Worm (Caenorhabditis elegans) whole organism, L4 larva: ENCODE results near the gene F59B1.4.

Source experiments
- F26F4.8 ChIP-seq: fragments of 200-800 bp; sonication (Bioruptor generic); conservative IDR thresholded peaks from 2 replicates; pipeline ENCODE4 v1.3.6; 2022; ENCODE audit warnings: missing genetic modification characterization, missing compliant biosample characterization
- F44E2.7 ChIP-seq: fragments of 200-800 bp; sonication (Bioruptor generic); IDR thresholded peaks from 2 replicates; pipeline ENCODE4 v2.1.2; 2022; ENCODE audit warnings: missing genetic modification characterization, missing compliant biosample characterization
- R02D3.7 ChIP-seq: fragments of 150-350 bp; sonication (generic microtip); optimal IDR thresholded peaks from 3 replicates; lab custom pipeline; 2014; ENCODE audit warnings: missing biosample characterization, missing genetic modification characterization
- T20F7.1 ChIP-seq: fragments of 200-800 bp; sonication (Bioruptor generic); optimal IDR thresholded peaks from 2 replicates; lab custom pipeline; 2018; ENCODE audit warnings: mild to moderate bottlenecking, missing genetic modification characterization, missing compliant biosample characterization
- T26A8.4 ChIP-seq: fragments of 200-800 bp; sonication (Bioruptor generic); IDR thresholded peaks from 2 replicates; pipeline ENCODE4 v1.3.6; 2022; ENCODE audit warnings: missing genetic modification characterization, missing compliant biosample characterization
- Y5F2A.4 ChIP-seq: fragments of 200-800 bp; sonication (Bioruptor generic); optimal IDR thresholded peaks from 2 replicates; lab custom pipeline; 2018; ENCODE audit warnings: mild to moderate bottlenecking, missing genetic modification characterization, missing compliant biosample characterization
- aha-1 ChIP-seq: fragments of 150-350 bp; peaks from one replicate; lab custom pipeline; 2014; ENCODE audit warnings: missing biosample characterization, missing genetic modification characterization
- aly-2 ChIP-seq: sonication (generic microtip); optimal IDR thresholded peaks from 2 replicates; lab custom pipeline; 2018; ENCODE audit warnings: missing biosample characterization, missing genetic modification characterization
- ama-1 ChIP-seq: fragments of 150-350 bp; optimal IDR thresholded peaks from 2 replicates; lab custom pipeline; 2014; ENCODE audit warnings: inconsistent platforms, mixed read lengths
- ceh-20 ChIP-seq: fragments of 200-800 bp; sonication (Bioruptor generic); IDR thresholded peaks from 2 replicates; pipeline ENCODE4 v1.3.6; 2022; ENCODE audit warnings: missing genetic modification reagents, missing genetic modification characterization, missing compliant biosample characterization
- ceh-82 ChIP-seq: sonication (generic microtip); optimal IDR thresholded peaks from 2 replicates; lab custom pipeline; 2017; ENCODE audit warnings: missing biosample characterization, missing genetic modification characterization
- ces-1 ChIP-seq: fragments of 150-350 bp; sonication (generic microtip); optimal IDR thresholded peaks from 4 replicates; lab custom pipeline; 2014; ENCODE audit warnings: missing biosample characterization, missing genetic modification reagents, missing genetic modification characterization
- ctbp-1 ChIP-seq: fragments of 200-800 bp; sonication (Bioruptor generic); IDR thresholded peaks from 2 replicates; pipeline ENCODE4 v1.3.6; 2022; ENCODE audit warnings: missing genetic modification reagents, missing genetic modification characterization, missing compliant biosample characterization
- daf-8 ChIP-seq: fragments of 200-800 bp; sonication (Bioruptor generic); IDR thresholded peaks from 2 replicates; pipeline ENCODE4 v1.3.6; 2022; ENCODE audit warnings: missing genetic modification characterization, missing compliant biosample characterization
- duxl-1 ChIP-seq: sonication (generic microtip); optimal IDR thresholded peaks from 2 replicates; lab custom pipeline; 2016; ENCODE audit warnings: mild to moderate bottlenecking, missing genetic modification characterization, moderate library complexity, missing compliant biosample characterization; ENCODE audit not compliant: poor library complexity
- dve-1 ChIP-seq: sonication (generic microtip); optimal IDR thresholded peaks from 2 replicates; lab custom pipeline; 2017; ENCODE audit warnings: antibody characterized with exemption, mild to moderate bottlenecking, missing genetic modification characterization, missing compliant biosample characterization; ENCODE audit not compliant: insufficient read depth
- egl-27 ChIP-seq: sonication (generic microtip); optimal IDR thresholded peaks from 3 replicates; lab custom pipeline; 2017; ENCODE audit warnings: missing biosample characterization, missing genetic modification reagents, missing genetic modification characterization
- fkh-10 ChIP-seq: fragments of 150-350 bp; optimal IDR thresholded peaks from 2 replicates; lab custom pipeline; 2014; ENCODE audit warnings: missing biosample characterization, missing genetic modification reagents, missing genetic modification characterization
- fos-1 ChIP-seq: fragments of 150-350 bp; optimal IDR thresholded peaks from 2 replicates; lab custom pipeline; 2014; ENCODE audit warnings: missing biosample characterization, missing genetic modification characterization
- hif-1 ChIP-seq, 2 experiments: sonication (generic microtip); optimal IDR thresholded peaks; 2 replicates each; lab custom pipeline; 2016 to 2017; ENCODE audit warnings: missing compliant biosample characterization in 2 of 2, missing genetic modification characterization in 2 of 2, missing genetic modification reagents in 2 of 2, missing genotype in 2 of 2, mild to moderate bottlenecking in 1 of 2
- hmg-1.1 ChIP-seq: fragments of 200-800 bp; sonication (Bioruptor generic); IDR thresholded peaks from 2 replicates; pipeline ENCODE4 v1.3.6; 2022; ENCODE audit warnings: missing genetic modification reagents, missing genetic modification characterization, missing compliant biosample characterization
- lin-13 ChIP-seq: fragments of 150-350 bp; optimal IDR thresholded peaks from 2 replicates; lab custom pipeline; 2014; ENCODE audit warnings: missing biosample characterization, missing genetic modification reagents, missing genetic modification characterization
- lin-15B ChIP-seq: fragments of 150-350 bp; sonication (generic microtip); optimal IDR thresholded peaks from 3 replicates; lab custom pipeline; 2014; ENCODE audit warnings: missing biosample characterization, missing genetic modification characterization
- lin-29 ChIP-seq: fragments of 200-800 bp; sonication (Bioruptor generic); IDR thresholded peaks from 2 replicates; pipeline ENCODE4 v1.3.6; 2022; ENCODE audit warnings: missing genetic modification reagents, missing genetic modification characterization, missing compliant biosample characterization
- lsy-2 ChIP-seq, 2 experiments: fragments of 150-350 bp in 1 of 2; sonication (generic microtip) in 1 of 2; optimal IDR thresholded peaks; 2 replicates each; lab custom pipeline; 2014 to 2017; ENCODE audit warnings: missing biosample characterization in 2 of 2, missing genetic modification characterization in 2 of 2
- madf-5 ChIP-seq, 2 experiments: fragments of 200-800 bp; sonication (Bioruptor generic); IDR thresholded peaks; 2 replicates each; pipeline ENCODE4 v1.3.6; 2022; ENCODE audit warnings: missing compliant biosample characterization in 2 of 2, missing genetic modification characterization in 2 of 2
- mep-1 ChIP-seq: fragments of 150-350 bp; sonication (generic microtip); optimal IDR thresholded peaks from 3 replicates; lab custom pipeline; 2014; ENCODE audit warnings: missing biosample characterization, missing genetic modification characterization
- mxl-3 ChIP-seq: fragments of 200-800 bp; sonication (Bioruptor generic); optimal IDR thresholded peaks from 2 replicates; lab custom pipeline; 2018; ENCODE audit warnings: mild to moderate bottlenecking, missing genetic modification characterization, missing compliant biosample characterization
- nhr-10 ChIP-seq: fragments of 150-350 bp; optimal IDR thresholded peaks from 2 replicates; lab custom pipeline; 2014; ENCODE audit warnings: missing biosample characterization, missing genetic modification characterization
- nhr-25 ChIP-seq: sonication (generic microtip); optimal IDR thresholded peaks from 2 replicates; lab custom pipeline; 2017; ENCODE audit warnings: missing genetic modification characterization, mild to moderate bottlenecking, missing compliant biosample characterization, antibody characterized with exemption, moderate library complexity, borderline replicate concordance; ENCODE audit not compliant: insufficient read depth
- nhr-28 ChIP-seq: fragments of 150-350 bp; optimal IDR thresholded peaks from 2 replicates; lab custom pipeline; 2014; ENCODE audit warnings: missing biosample characterization, missing genetic modification characterization
- nhr-41 ChIP-seq: fragments of 200-800 bp; sonication (Bioruptor generic); IDR thresholded peaks from 2 replicates; pipeline ENCODE4 v1.3.6; 2022; ENCODE audit warnings: missing genetic modification reagents, missing genetic modification characterization, missing compliant biosample characterization
- nhr-42 ChIP-seq: fragments of 200-800 bp; sonication (Bioruptor generic); IDR thresholded peaks from 2 replicates; pipeline ENCODE4 v1.3.6; 2022; ENCODE audit warnings: missing genetic modification characterization, missing compliant biosample characterization
- nhr-48 ChIP-seq: sonication (generic microtip); optimal IDR thresholded peaks from 2 replicates; lab custom pipeline; 2016; ENCODE audit warnings: mild to moderate bottlenecking, missing genetic modification characterization, missing compliant biosample characterization
- nhr-6 ChIP-seq: fragments of 150-350 bp; optimal IDR thresholded peaks from 2 replicates; lab custom pipeline; 2014; ENCODE audit warnings: missing biosample characterization, missing genetic modification characterization
- nhr-77 ChIP-seq: fragments of 150-350 bp; optimal IDR thresholded peaks from 2 replicates; lab custom pipeline; 2014; ENCODE audit warnings: missing biosample characterization, missing genetic modification characterization
- php-3 ChIP-seq: fragments of 200-800 bp; sonication (Bioruptor generic); IDR thresholded peaks from 2 replicates; pipeline ENCODE4 v1.3.6; 2022; ENCODE audit warnings: missing genetic modification reagents, missing genetic modification characterization, missing compliant biosample characterization
- pqm-1 ChIP-seq: sonication (generic microtip); optimal IDR thresholded peaks from 2 replicates; lab custom pipeline; 2017; ENCODE audit warnings: missing biosample characterization, missing genetic modification characterization
- spr-1 ChIP-seq: sonication (generic microtip); optimal IDR thresholded peaks from 2 replicates; lab custom pipeline; 2016; ENCODE audit warnings: mild to moderate bottlenecking, missing genetic modification characterization, missing compliant biosample characterization
- unc-39 ChIP-seq: sonication (generic microtip); optimal IDR thresholded peaks from 2 replicates; lab custom pipeline; 2017; ENCODE audit warnings: missing biosample characterization, missing genetic modification characterization
- zfp-2 ChIP-seq: sonication (generic microtip); optimal IDR thresholded peaks from 2 replicates; lab custom pipeline; 2016; ENCODE audit warnings: mild to moderate bottlenecking, missing genetic modification characterization, missing compliant biosample characterization
- zfp-3 ChIP-seq: fragments of 200-800 bp; sonication (Bioruptor generic); conservative IDR thresholded peaks from 2 replicates; pipeline ENCODE4 v1.3.6; 2022; ENCODE audit warnings: missing genetic modification reagents, missing genetic modification characterization, missing compliant biosample characterization
- zip-11 ChIP-seq: fragments of 200-800 bp; sonication (Bioruptor generic); IDR thresholded peaks from 2 replicates; pipeline ENCODE4 v1.3.6; 2022; ENCODE audit warnings: missing genetic modification characterization, missing compliant biosample characterization
- zip-2 ChIP-seq: fragments of 150-350 bp; optimal IDR thresholded peaks from 2 replicates; lab custom pipeline; 2014; ENCODE audit warnings: missing biosample characterization, missing genetic modification characterization

Gene F59B1.4

ce11 chrV:3644193-3644693, 17.4 kb upstream of the F59B1.4 start, which contains the start of gene F59B1.8 (continued):
- TF ChIP-seq ctbp-1 (GFP tag; lab: Robert Waterston, UW) (no peak), unc-39 (tag; lab: Kevin White, UChicago) (no peak), madf-5 (GFP tag; IDR thresholded peaks at IDR 0.05; lab: Robert Waterston, UW) (no peak), ces-1 (GFP tag; lab: Kevin White, UChicago) (no peak), lin-15B (tag; lab: Kevin White, UChicago) (no peak), nhr-41 (GFP tag; lab: Robert Waterston, UW) (no peak), nhr-6 (peak; percentile 36), nhr-25 (tag; lab: Kevin White, UChicago) (no peak), ama-1 (lab: Kevin White, UChicago) (no peak), fos-1 (tag; lab: Kevin White, UChicago) (no peak), R02D3.7 (tag; lab: Kevin White, UChicago) (no peak)

ce11 chrV:3639873-3640272, 13.0 kb upstream of the F59B1.4 start:
- TF ChIP-seq nhr-77 (no peak), duxl-1 (no peak), daf-8 (GFP tag; lab: Robert Waterston, UW) (no peak), ceh-82 (tag; lab: Kevin White, UChicago) (no peak), nhr-42 (GFP tag; lab: Robert Waterston, UW) (no peak), F44E2.7 (GFP tag; lab: Robert Waterston, UW) (no peak), aha-1 (no peak), ama-1 (lab: Kevin White, UChicago) (no peak), nhr-6 (no peak), spr-1 (no peak)

ce11 chrV:3637086-3637485, 10.2 kb upstream of the F59B1.4 start, which contains the start of gene srx-41:
Gene srx-41 (minus strand): TSS chrV:3637186.
- TF ChIP-seq zip-11 (no peak), fkh-10 (GFP tag; lab: Kevin White, UChicago) (no peak), mxl-3 (GFP tag; lab: Kevin White, UChicago) (no peak), egl-27 (tag; lab: Kevin White, UChicago) (no peak), nhr-77 (no peak), zip-2 (no peak), F44E2.7 (GFP tag; lab: Robert Waterston, UW) (no peak), zfp-3 (GFP tag; lab: Robert Waterston, UW) (no peak), mep-1 (tag; lab: Kevin White, UChicago) (no peak)

- TF ChIP-seq hif-1 (tag; optimal IDR thresholded peaks at IDR 0.05; lab: Kevin White, UChicago) = peak in 1 of 2 experiments; percentile 62
- no peak for TF ChIP-seq nhr-41 (GFP tag; lab: Robert Waterston, UW)
- TF ChIP-seq mxl-3 (GFP tag; lab: Kevin White, UChicago) = peak; percentile 59
- TF ChIP-seq T20F7.1 = peak; percentile 54
- no peak for TF ChIP-seq zfp-2 (tag; lab: Kevin White, UChicago)
- 0 out of 2 replicates have a peak, but pooled peaks have one; percentile 7 for TF ChIP-seq ceh-20 (GFP tag; lab: Robert Waterston, UW)
- peak; percentile 42 for TF ChIP-seq duxl-1
- TF ChIP-seq mep-1 (tag; lab: Kevin White, UChicago) = peak; percentile 70
- peak; percentile 67 for TF ChIP-seq nhr-42 (GFP tag; lab: Robert Waterston, UW)
- no peak for TF ChIP-seq aly-2 (tag; lab: Kevin White, UChicago)
- 0 out of 2 replicates have a peak, but pooled peaks have one; percentile 60 for TF ChIP-seq php-3
- no peak for TF ChIP-seq lin-13
- no peak for TF ChIP-seq lin-29 (GFP tag; lab: Robert Waterston, UW)
- peak; percentile 93 for TF ChIP-seq nhr-28
- no peak for TF ChIP-seq ceh-82 (tag; lab: Kevin White, UChicago)
- no peak for TF ChIP-seq egl-27 (tag; lab: Kevin White, UChicago)
- no peak for TF ChIP-seq nhr-10
- no peak for TF ChIP-seq Y5F2A.4 (GFP tag; lab: Kevin White, UChicago)
- peak; percentile 73 for TF ChIP-seq T26A8.4 (GFP tag; lab: Robert Waterston, UW)
- no peak for TF ChIP-seq F26F4.8
- 0 out of 2 replicates have a peak, but pooled peaks have one; percentile 6 for TF ChIP-seq hmg-1.1
- peak in 1 of 2 experiments; percentile 39 for TF ChIP-seq lsy-2 (tag; optimal IDR thresholded peaks at IDR 0.05; lab: Kevin White, UChicago)
- TF ChIP-seq dve-1 (tag; lab: Kevin White, UChicago) = peak; percentile 97
- peak; percentile 79 for TF ChIP-seq nhr-48 (tag; lab: Kevin White, UChicago)
- TF ChIP-seq pqm-1 (tag; lab: Kevin White, UChicago) = peak; percentile 76
Observed at ce11 chrV:3634293-3635016, 7.6 kb upstream of the F59B1.4 start.
